Worm (Caenorhabditis elegans): Measurements from ENCODE around the gene nspb-4.

DNA sequence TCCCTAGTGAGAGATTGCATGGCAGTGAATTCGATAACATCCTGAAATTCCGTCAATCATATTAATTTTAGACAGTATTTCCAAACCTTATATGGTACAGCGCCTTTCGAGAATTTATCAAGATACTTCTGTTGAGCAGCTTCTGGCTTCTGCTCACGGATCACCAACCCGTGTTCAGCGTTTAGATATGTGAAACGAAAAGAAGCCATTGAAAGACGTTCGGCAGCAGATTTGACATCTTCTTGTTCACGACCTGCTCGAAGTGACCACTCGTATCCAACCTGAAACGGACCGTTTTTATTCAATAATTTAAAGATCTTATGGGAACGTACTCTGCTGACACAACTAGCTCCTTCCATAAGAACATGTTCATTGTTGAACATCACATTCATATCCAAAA lies 16.4 kb upstream of the nspb-4 start:
- no peak for TF ChIP-seq dao-5 (tag; optimal IDR thresholded peaks at IDR 0.05)
- no peak for TF ChIP-seq him-1 (tag; optimal IDR thresholded peaks at IDR 0.05)

All from whole organism, L4/young adult.